Worm (Caenorhabditis elegans) whole organism, L1 larva: ENCODE data around the gene ZK697.14.

Source experiments
- ama-1 ChIP-seq: fragments of 150-350 bp; optimal IDR thresholded peaks from 2 replicates; lab custom pipeline; 2014
- blmp-1 ChIP-seq: fragments of 150-350 bp; optimal IDR thresholded peaks from 2 replicates; lab custom pipeline; 2014; ENCODE audit warnings: missing biosample characterization, missing genetic modification characterization
- dpl-1 ChIP-seq, 3 experiments: fragments of 150-350 bp in 2 of 3; sonication (generic microtip) in 1 of 3; optimal IDR thresholded peaks; 2 replicates each; lab custom pipeline; 2014 to 2017; ENCODE audit warnings: missing biosample characterization in 3 of 3, missing genetic modification characterization in 3 of 3, missing genetic modification reagents in 3 of 3
- efl-1 ChIP-seq, 4 experiments: fragments of 150-350 bp; optimal IDR thresholded peaks in 3 of 4; peaks in 1 of 4; 1 replicate in 1 of 4; 2 replicates in 3 of 4; lab custom pipeline; 2014; ENCODE audit warnings: missing biosample characterization in 2 of 4, missing genetic modification characterization in 2 of 4, missing genetic modification reagents in 2 of 4
- efl-3 ChIP-seq: fragments of 200-800 bp; sonication (Bioruptor generic); optimal IDR thresholded peaks from 2 replicates; lab custom pipeline; 2018; ENCODE audit warnings: mild to moderate bottlenecking, missing genetic modification characterization, missing compliant biosample characterization
- egl-13 ChIP-seq: sonication (generic microtip); optimal IDR thresholded peaks from 2 replicates; lab custom pipeline; 2016; ENCODE audit warnings: missing genotype, missing genetic modification reagents, missing genetic modification characterization, missing compliant biosample characterization
- elt-2 ChIP-seq: sonication (generic microtip); optimal IDR thresholded peaks from 2 replicates; lab custom pipeline; 2016; ENCODE audit warnings: missing genetic modification characterization, mild to moderate bottlenecking, inconsistent platforms, missing compliant biosample characterization, missing genetic modification reagents
- ets-5 ChIP-seq: fragments of 200-800 bp; sonication (Bioruptor generic); IDR thresholded peaks from 2 replicates; pipeline ENCODE4 v1.3.6; 2022; ENCODE audit warnings: missing genetic modification characterization, missing compliant biosample characterization
- grh-1 ChIP-seq: fragments of 200-800 bp; sonication (Bioruptor generic); IDR thresholded peaks from 2 replicates; pipeline ENCODE4 v1.3.6; 2022; ENCODE audit warnings: missing genetic modification reagents, missing genetic modification characterization, missing compliant biosample characterization
- hlh-17 ChIP-seq: fragments of 200-800 bp; sonication (Bioruptor generic); optimal IDR thresholded peaks from 2 replicates; lab custom pipeline; 2018; ENCODE audit warnings: missing genetic modification characterization, mild to moderate bottlenecking, missing compliant biosample characterization, moderate library complexity, borderline replicate concordance
- hlh-4 ChIP-seq: sonication (generic microtip); optimal IDR thresholded peaks from 2 replicates; lab custom pipeline; 2016; ENCODE audit warnings: mild to moderate bottlenecking, missing genetic modification characterization, missing compliant biosample characterization
- lin-13 ChIP-seq: fragments of 150-350 bp; optimal IDR thresholded peaks from 2 replicates; lab custom pipeline; 2014; ENCODE audit warnings: missing biosample characterization, missing genetic modification reagents, missing genetic modification characterization
- lin-35 ChIP-seq, 2 experiments: fragments of 150-350 bp; optimal IDR thresholded peaks; 2 replicates each; lab custom pipeline; 2014; ENCODE audit warnings: missing biosample characterization in 2 of 2, missing genetic modification characterization in 2 of 2, missing genetic modification reagents in 2 of 2
- lsy-2 ChIP-seq, 2 experiments: fragments of 150-350 bp; optimal IDR thresholded peaks; 2 replicates each; lab custom pipeline; 2014; ENCODE audit warnings: missing biosample characterization in 2 of 2, missing genetic modification characterization in 2 of 2
- mab-9 ChIP-seq: fragments of 200-800 bp; sonication (Bioruptor generic); IDR thresholded peaks from 2 replicates; pipeline ENCODE4 v1.3.6; 2022; ENCODE audit warnings: missing genetic modification reagents, missing genetic modification characterization, missing compliant biosample characterization
- mdl-1 ChIP-seq, 2 experiments: fragments of 150-350 bp; optimal IDR thresholded peaks; 2 replicates each; lab custom pipeline; 2014 to 2017; ENCODE audit warnings: missing biosample characterization in 2 of 2, missing genetic modification characterization in 2 of 2, inconsistent platforms in 1 of 2
- nhr-19 ChIP-seq: fragments of 200-800 bp; sonication (Bioruptor generic); conservative IDR thresholded peaks from 2 replicates; pipeline ENCODE4 v1.3.6; 2022; ENCODE audit warnings: missing genetic modification characterization, missing compliant biosample characterization
- nhr-20 ChIP-seq: sonication (generic microtip); optimal IDR thresholded peaks from 2 replicates; lab custom pipeline; 2016; ENCODE audit warnings: mild to moderate bottlenecking, missing genetic modification characterization, missing compliant biosample characterization
- nhr-77 ChIP-seq: fragments of 150-350 bp; optimal IDR thresholded peaks from 2 replicates; lab custom pipeline; 2014; ENCODE audit warnings: missing biosample characterization, missing genetic modification characterization
- nhr-90 ChIP-seq: sonication (generic microtip); optimal IDR thresholded peaks from 2 replicates; lab custom pipeline; 2016; ENCODE audit warnings: mild to moderate bottlenecking, missing genetic modification characterization, missing compliant biosample characterization; ENCODE audit not compliant: poor library complexity
- sox-4 ChIP-seq: sonication (generic microtip); optimal IDR thresholded peaks from 2 replicates; lab custom pipeline; 2016; ENCODE audit warnings: missing genetic modification characterization, missing compliant biosample characterization
- swsn-7 ChIP-seq: sonication (generic microtip); optimal IDR thresholded peaks from 2 replicates; lab custom pipeline; 2016; ENCODE audit warnings: missing genetic modification characterization, missing compliant biosample characterization
- tlp-1 ChIP-seq: fragments of 150-350 bp; optimal IDR thresholded peaks from 2 replicates; lab custom pipeline; 2014; ENCODE audit warnings: missing biosample characterization, missing genetic modification characterization
- unc-62 ChIP-seq: fragments of 150-350 bp; optimal IDR thresholded peaks from 2 replicates; lab custom pipeline; 2014; ENCODE audit warnings: missing biosample characterization, missing genetic modification reagents, missing genetic modification characterization
- xbp-1 ChIP-seq: sonication (generic microtip); optimal IDR thresholded peaks from 2 replicates; lab custom pipeline; 2016; ENCODE audit warnings: missing genetic modification characterization, missing compliant biosample characterization
- zag-1 ChIP-seq: fragments of 150-350 bp; optimal IDR thresholded peaks from 2 replicates; lab custom pipeline; 2014; ENCODE audit warnings: missing biosample characterization, missing genetic modification characterization
- ztf-11 ChIP-seq, 2 experiments: sonication (generic microtip); optimal IDR thresholded peaks; 2 replicates each; lab custom pipeline; 2016 to 2017; ENCODE audit warnings: missing genetic modification characterization in 2 of 2, missing biosample characterization in 1 of 2, missing compliant biosample characterization in 1 of 2

ZK697.14 gene

ce11 chrV:1760682-1761081 lies 5.2 kb upstream of the ZK697.14 start, which contains the start of gene clec-205:
Gene clec-205, plus strand, starts transcription at chrV:1760893.
- TF ChIP-seq efl-1 (optimal IDR thresholded peaks at IDR 0.05; lab: Kevin White, UChicago) (no peak), efl-1 (GFP tag; optimal IDR thresholded peaks at IDR 0.05 in 1 of 2; lab: Kevin White, UChicago) (peak in 1 of 2 experiments; percentile 84), elt-2 (tag; lab: Kevin White, UChicago) (peak; percentile 66), hlh-4 (tag; lab: Kevin White, UChicago) (no peak), swsn-7 (tag; lab: Kevin White, UChicago) (no peak)

- TF ChIP-seq elt-2 (tag; lab: Kevin White, UChicago) (peak; percentile 44), ama-1 (lab: Kevin White, UChicago) (no peak), nhr-77 (tag; lab: Kevin White, UChicago) (no peak)
- TF ChIP-seq, all 84 proteins: peak for 1
Observed at ce11 chrV:1756856-1757255, 1.4 kb upstream of the ZK697.14 start, which contains the start of gene clec-204. Gene clec-204, plus strand, starts transcription at chrV:1757156.

- TF ChIP-seq xbp-1 (tag; lab: Kevin White, UChicago) (no peak), lin-35 (GFP tag; optimal IDR thresholded peaks at IDR 0.05; lab: Kevin White, UChicago) (no peak), egl-13 (tag; lab: Kevin White, UChicago) (no peak), ztf-11 (tag; optimal IDR thresholded peaks at IDR 0.05; lab: Kevin White, UChicago) (no peak), lsy-2 (tag; optimal IDR thresholded peaks at IDR 0.05; lab: Kevin White, UChicago) (no peak), efl-3 (GFP tag; lab: Kevin White, UChicago) (no peak)
Observed at ce11 chrV:1756099-1756498, 610 bp upstream of the ZK697.14 start.

ce11 chrV:1752496-1752895 lies 3.0 kb downstream of the ZK697.14 start, which contains the start of gene ZK697.1:
Gene ZK697.1, plus strand, starts transcription at chrV:1752796.
- no peak for TF ChIP-seq ztf-11 (tag; optimal IDR thresholded peaks at IDR 0.05; lab: Kevin White, UChicago)
- TF ChIP-seq ets-5 (GFP tag; lab: Robert Waterston, UW) = no peak
- TF ChIP-seq nhr-90 (tag; lab: Kevin White, UChicago) = no peak
- no peak for TF ChIP-seq tlp-1
- TF ChIP-seq zag-1 (tag; lab: Kevin White, UChicago) = no peak
- no peak for TF ChIP-seq efl-3 (GFP tag; lab: Kevin White, UChicago)
- TF ChIP-seq lin-13 (GFP tag; lab: Kevin White, UChicago) = no peak
- no peak for TF ChIP-seq sox-4 (tag; lab: Kevin White, UChicago)

ce11 chrV:1751449-1751848 lies 4.0 kb downstream of the ZK697.14 start, which contains the start of gene srh-199:
Gene srh-199, minus strand, starts transcription at chrV:1751549.
- TF ChIP-seq egl-13 (tag; lab: Kevin White, UChicago) = no peak
- TF ChIP-seq mab-9 (GFP tag; lab: Robert Waterston, UW) = no peak
- TF ChIP-seq grh-1 = no peak
- no peak for TF ChIP-seq nhr-77 (tag; lab: Kevin White, UChicago)
- no peak for TF ChIP-seq nhr-19 (GFP tag; lab: Robert Waterston, UW)
- TF ChIP-seq mdl-1 (tag; optimal IDR thresholded peaks at IDR 0.05; lab: Kevin White, UChicago) = no peak
- TF ChIP-seq nhr-20 (tag; lab: Kevin White, UChicago) = no peak
- no peak for TF ChIP-seq elt-2 (tag; lab: Kevin White, UChicago)
- no peak for TF ChIP-seq unc-62 (GFP tag; lab: Kevin White, UChicago)
- TF ChIP-seq dpl-1 (GFP tag; optimal IDR thresholded peaks at IDR 0.05; lab: Kevin White, UChicago) = no peak
- TF ChIP-seq hlh-17 (GFP tag; lab: Kevin White, UChicago) = no peak

ce11 chrV:1749053-1749452 lies 6.4 kb downstream of the ZK697.14 start, which contains the start of gene ZK697.8:
Gene ZK697.8, minus strand, starts transcription at chrV:1749153.
- TF ChIP-seq blmp-1 (tag; lab: Kevin White, UChicago) = no peak
- no peak for TF ChIP-seq nhr-19 (GFP tag; lab: Robert Waterston, UW)
- no peak for TF ChIP-seq grh-1
